Worm (Caenorhabditis elegans) whole organism, L4/young adult: ENCODE measurements around the gene srsx-13.

Experiments
- W03F9.2 ChIP-seq: fragments of 150-350 bp; optimal IDR thresholded peaks from 2 replicates; lab custom pipeline; 2014; ENCODE audit warnings: missing biosample characterization, missing genetic modification characterization
- dao-5 ChIP-seq: sonication (generic microtip); optimal IDR thresholded peaks from 2 replicates; lab custom pipeline; 2016; ENCODE audit warnings: missing genotype, missing genetic modification characterization, moderate library complexity, missing compliant biosample characterization
- him-1 ChIP-seq: sonication (generic microtip); optimal IDR thresholded peaks from 2 replicates; lab custom pipeline; 2016; ENCODE audit warnings: missing genotype, missing genetic modification reagents, missing genetic modification characterization, missing compliant biosample characterization

DNA sequence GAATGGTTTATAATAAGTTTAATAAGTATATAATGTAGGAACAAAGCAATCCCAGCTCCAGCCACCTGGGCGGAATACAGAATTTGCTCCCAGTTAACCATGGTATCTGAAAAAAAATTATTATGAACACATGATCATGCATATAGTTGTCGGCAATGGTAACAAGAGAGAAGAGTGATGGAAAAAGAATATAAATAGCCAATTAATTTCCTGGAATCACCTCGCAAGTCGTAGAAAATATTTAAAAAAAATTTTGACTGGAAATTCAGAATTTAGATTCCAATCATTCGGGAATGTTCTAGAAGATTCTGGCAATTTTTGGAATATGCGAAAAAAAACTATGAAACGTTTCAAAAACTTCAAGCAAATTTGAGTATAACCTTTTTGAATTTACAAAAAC lies 38.8 kb downstream of the srsx-13 start, which contains the start of gene str-211:
- TF ChIP-seq him-1 (tag; lab: Kevin White, UChicago) (no peak), W03F9.2 (tag; lab: Kevin White, UChicago) (no peak), dao-5 (tag; lab: Kevin White, UChicago) (no peak)
